Fruit fly (Drosophila melanogaster): ENCODE data around the gene cad.

cad gene

dm6 chr2L:20797515-20797847 lies 26.9 kb downstream of the cad start, which contains the start of gene CG9328 (continued):
- TF ChIP-seq unc-4 (GFP tag; IDR thresholded peaks at IDR 0.05; ENCODE audit: partially characterized antibody) = 0 out of 2 replicates have a peak, but pooled peaks have one; percentile 19
- TF ChIP-seq CG2129 (GFP tag; IDR thresholded peaks at IDR 0.05; ENCODE audit: partially characterized antibody) = no peak
- no peak for TF ChIP-seq pan (optimal IDR thresholded peaks at IDR 0.05)
- peak in 1 of 2 experiments; percentile 67 for TF ChIP-seq pan (GFP tag; optimal IDR thresholded peaks at IDR 0.05 in 1 of 2, IDR thresholded peaks at IDR 0.05 in 1 of 2)
- TF ChIP-seq CG16815 (GFP tag; optimal IDR thresholded peaks at IDR 0.05) = no peak
- TF ChIP-seq CG17612 (GFP tag; IDR thresholded peaks at IDR 0.05) = no peak
- TF ChIP-seq CG4404 (GFP tag; IDR thresholded peaks at IDR 0.05) = no peak
- no peak for TF ChIP-seq CG17361 (GFP tag; IDR thresholded peaks at IDR 0.05)
- TF ChIP-seq lab (GFP tag; optimal IDR thresholded peaks at IDR 0.05) = peak; percentile 71
- TF ChIP-seq CG2875 (GFP tag; optimal IDR thresholded peaks at IDR 0.05) = peak; percentile 47
- no peak for TF ChIP-seq E2f1 (GFP tag; IDR thresholded peaks at IDR 0.05)
- TF ChIP-seq CG12104 (GFP tag; optimal IDR thresholded peaks at IDR 0.05) = no peak
- peak; percentile 51 for TF ChIP-seq HLHmδ (GFP tag; optimal IDR thresholded peaks at IDR 0.05)
- TF ChIP-seq bab2 (GFP tag; optimal IDR thresholded peaks at IDR 0.05) = no peak
- TF ChIP-seq CG2202 (tag; optimal IDR thresholded peaks at IDR 0.05) = no peak
- no peak for TF ChIP-seq pb (GFP tag; optimal IDR thresholded peaks at IDR 0.05)
- TF ChIP-seq CTCF (GFP tag; optimal IDR thresholded peaks at IDR 0.05) = peak; percentile 4
- TF ChIP-seq crp (GFP tag; optimal IDR thresholded peaks at IDR 0.05) = no peak
- TF ChIP-seq esg (GFP tag; conservative IDR thresholded peaks at IDR 0.05) = no peak
- TF ChIP-seq lola (GFP tag; optimal IDR thresholded peaks at IDR 0.05) = no peak
- TF ChIP-seq CG42726 (GFP tag; IDR thresholded peaks at IDR 0.05; ENCODE audit: partially characterized antibody) = peak; percentile 62; the same call in 1 of the 2 replicates
- TF ChIP-seq ash1 (GFP tag; optimal IDR thresholded peaks at IDR 0.05) = peak; percentile 32
- TF ChIP-seq sug (tag; optimal IDR thresholded peaks at IDR 0.05) = peak; percentile 36
- TF ChIP-seq NC2β (GFP tag; optimal IDR thresholded peaks at IDR 0.05) = no peak
- no peak for TF ChIP-seq inv (GFP tag; IDR thresholded peaks at IDR 0.05; ENCODE audit: partially characterized antibody)
- TF ChIP-seq CG8478 (optimal IDR thresholded peaks at IDR 0.05) = no peak
- no peak for TF ChIP-seq CkIIα-i1 (GFP tag; IDR thresholded peaks at IDR 0.05)
- TF ChIP-seq odd (GFP tag; optimal IDR thresholded peaks at IDR 0.05) = no peak
- no peak for TF ChIP-seq Fer2 (tag; optimal IDR thresholded peaks at IDR 0.05)
- TF ChIP-seq crol (GFP tag; IDR thresholded peaks at IDR 0.05) = no peak
- peak; percentile 27; the same call in 1 of the 3 replicates for TF ChIP-seq ken (GFP tag; IDR thresholded peaks at IDR 0.05)
- 0 out of 2 replicates have a peak, but pooled peaks have one; percentile 60 for TF ChIP-seq Xrp1 (GFP tag; IDR thresholded peaks at IDR 0.05)
- peak; percentile 5 for TF ChIP-seq CG6813 (GFP tag; optimal IDR thresholded peaks at IDR 0.05)
- TF ChIP-seq CG8290 (GFP tag; optimal IDR thresholded peaks at IDR 0.05) = no peak
- peak in 1 of 2 experiments; percentile 85 for TF ChIP-seq CG8290 (tag; optimal IDR thresholded peaks at IDR 0.05)
- no peak for TF ChIP-seq gsb (GFP tag; IDR thresholded peaks at IDR 0.05)
- no peak for TF ChIP-seq BtbVII (GFP tag; optimal IDR thresholded peaks at IDR 0.05)
- TF ChIP-seq CG15269 (tag; optimal IDR thresholded peaks at IDR 0.05) = peak; percentile 48
- TF ChIP-seq tup (GFP tag; optimal IDR thresholded peaks at IDR 0.05) = no peak
- peak; percentile 72 for TF ChIP-seq Bgb (GFP tag; IDR thresholded peaks at IDR 0.05; ENCODE audit: partially characterized antibody)
- TF ChIP-seq CG17385 (GFP tag; optimal IDR thresholded peaks at IDR 0.05) = peak; percentile 50
- peak; percentile 1 for TF ChIP-seq Nf-YB (GFP tag; optimal IDR thresholded peaks at IDR 0.05)
- TF ChIP-seq knrl (GFP tag; IDR thresholded peaks at IDR 0.05; ENCODE audit: partially characterized antibody) = peak; percentile 40; the same call in 1 of the 3 replicates
- peak; percentile 67; the same call in 1 of the 3 replicates for TF ChIP-seq CG34422 (GFP tag; IDR thresholded peaks at IDR 0.05)
- peak; percentile 100 for TF ChIP-seq D19A (tag; optimal IDR thresholded peaks at IDR 0.05)
- TF ChIP-seq gcm (GFP tag; optimal IDR thresholded peaks at IDR 0.05) = peak; percentile 17
- no peak for TF ChIP-seq z (GFP tag; IDR thresholded peaks at IDR 0.05)
- no peak for TF ChIP-seq Chrac-16 (GFP tag; optimal IDR thresholded peaks at IDR 0.05)
- no peak for TF ChIP-seq CG11560 (tag; IDR thresholded peaks at IDR 0.05)
- TF ChIP-seq CG1603 (tag; optimal IDR thresholded peaks at IDR 0.05) = peak; percentile 55
- no peak for TF ChIP-seq croc (GFP tag; conservative IDR thresholded peaks at IDR 0.05)

Measured in whole organism, embryonic.